Worm (Caenorhabditis elegans): ENCODE measurements around the gene F47E1.20.

DNA sequence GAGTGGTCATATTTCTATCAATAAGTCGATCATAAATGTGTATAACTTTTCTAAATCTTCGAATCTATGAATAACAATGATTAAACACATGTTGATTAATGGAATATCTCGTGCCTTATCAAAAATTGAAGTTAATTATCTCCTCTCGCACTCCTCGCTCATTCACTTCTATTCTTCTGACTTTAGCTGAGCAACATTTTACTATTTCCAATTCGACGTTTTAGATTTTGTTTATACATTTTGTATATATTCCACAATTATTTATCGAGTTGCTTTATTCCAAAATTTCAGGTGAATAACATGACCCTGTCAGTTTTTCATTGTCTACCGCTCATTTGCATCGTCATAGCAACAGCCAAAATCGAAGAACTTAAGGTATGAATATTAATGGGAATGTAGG, 21.5 kb upstream of the F47E1.20 start, which contains the start of gene T25B6.3:
- TF ChIP-seq nhr-12 (tag; optimal IDR thresholded peaks at IDR 0.05) (no peak), lin-13 (tag; optimal IDR thresholded peaks at IDR 0.05) (no peak), pha-4 (tag; optimal IDR thresholded peaks at IDR 0.05) (no peak), lin-32 (GFP tag; optimal IDR thresholded peaks at IDR 0.05) (no peak), elt-3 (tag; optimal IDR thresholded peaks at IDR 0.05) (no peak), ztf-11 (tag; optimal IDR thresholded peaks at IDR 0.05) (no peak), elt-1 (tag; optimal IDR thresholded peaks at IDR 0.05; ENCODE audit: borderline replicate concordance, insufficient read depth) (no peak), unc-62 (GFP tag; optimal IDR thresholded peaks at IDR 0.05) (no peak), lsy-2 (tag; optimal IDR thresholded peaks at IDR 0.05) (no peak), sptf-1 (tag; optimal IDR thresholded peaks at IDR 0.05) (no peak), bed-3 (GFP tag; optimal IDR thresholded peaks at IDR 0.05) (no peak), blmp-1 (tag; optimal IDR thresholded peaks at IDR 0.05) (no peak), snpc-4 (tag; optimal IDR thresholded peaks at IDR 0.05) (no peak), drap-1 (GFP tag; optimal IDR thresholded peaks at IDR 0.05) (no peak)
